Worm (Caenorhabditis elegans): Measurements from ENCODE around the gene ceh-30.
A peak's percentile ranks its signal among the peaks of the same experiment; 100 is the strongest.

The ceh-30 gene

ce11 chrX:3035972-3036379 is 27.4 kb upstream of the ceh-30 start (continued):
- TF ChIP-seq sdz-38 (tag; optimal IDR thresholded peaks at IDR 0.05) (peak; percentile 70), ccch-3 (GFP tag; optimal IDR thresholded peaks at IDR 0.05) (peak; percentile 81), hlh-26 (GFP tag; conservative IDR thresholded peaks at IDR 0.05) (no peak), bed-1 (GFP tag; IDR thresholded peaks at IDR 0.05) (peak; percentile 87; the same call in 1 of the 2 replicates), ztf-3 (GFP tag; optimal IDR thresholded peaks at IDR 0.05) (peak; percentile 71), atf-7 (tag; optimal IDR thresholded peaks at IDR 0.05) (peak; percentile 95), hsf-1 (GFP tag; IDR thresholded peaks at IDR 0.05) (peak; percentile 68), dpff-1 (tag; optimal IDR thresholded peaks at IDR 0.05) (peak; percentile 77), egl-18 (GFP tag; IDR thresholded peaks at IDR 0.05) (peak; percentile 93), ztf-22 (GFP tag; optimal IDR thresholded peaks at IDR 0.05) (peak; percentile 87), somi-1 (GFP tag; optimal IDR thresholded peaks at IDR 0.05) (peak; percentile 93), him-1 (tag; optimal IDR thresholded peaks at IDR 0.05) (peak; percentile 100), mel-28 (tag; optimal IDR thresholded peaks at IDR 0.05; ENCODE audit: borderline replicate concordance) (peak; percentile 86), ceh-40 (GFP tag; IDR thresholded peaks at IDR 0.05) (peak; percentile 85; the same call in 1 of the 2 replicates), ztf-28 (GFP tag; IDR thresholded peaks at IDR 0.05) (peak; percentile 97), lin-35 (GFP tag; optimal IDR thresholded peaks at IDR 0.05) (peak; percentile 11 to 87 (median 72)), madf-3 (GFP tag; IDR thresholded peaks at IDR 0.05) (peak; percentile 86), ceh-79 (tag; optimal IDR thresholded peaks at IDR 0.05) (peak; percentile 98), cebp-1 (GFP tag; IDR thresholded peaks at IDR 0.05) (peak; percentile 84), cebp-1 (tag; optimal IDR thresholded peaks at IDR 0.05) (peak; percentile 91), attf-3 (GFP tag; conservative IDR thresholded peaks at IDR 0.05) (peak; percentile 71), ceh-27 (GFP tag; optimal IDR thresholded peaks at IDR 0.05) (peak; percentile 90), mxl-1 (tag; optimal IDR thresholded peaks at IDR 0.05) (peak; percentile 97), ekl-4 (GFP tag; IDR thresholded peaks at IDR 0.05) (peak; percentile 93), rpc-1 (optimal IDR thresholded peaks at IDR 0.05) (peak; percentile 100), rpc-1 (tag; optimal IDR thresholded peaks at IDR 0.05) (peak; percentile 100), Y67H2A.10 (GFP tag; conservative IDR thresholded peaks at IDR 0.05) (peak; percentile 83), rcor-1 (GFP tag; IDR thresholded peaks at IDR 0.05) (peak; percentile 95), nhr-90 (tag; optimal IDR thresholded peaks at IDR 0.05) (peak; percentile 94), Y53F4B.3 (GFP tag; IDR thresholded peaks at IDR 0.05) (peak; percentile 92), snpc-4 (GFP tag; optimal IDR thresholded peaks at IDR 0.05) (peak; percentile 84), snpc-4 (tag; optimal IDR thresholded peaks at IDR 0.05) (peak in 3 of 4 experiments; percentile 86 to 90 (median 90)), bed-2 (GFP tag; IDR thresholded peaks at IDR 0.05) (peak; percentile 69; the same call in 1 of the 2 replicates), attf-5 (GFP tag; optimal IDR thresholded peaks at IDR 0.05) (peak; percentile 85), tbp1 (GFP tag; optimal IDR thresholded peaks at IDR 0.05) (peak; percentile 100), chd-7 (tag; optimal IDR thresholded peaks at IDR 0.05) (peak; percentile 96), sea-2 (GFP tag; IDR thresholded peaks at IDR 0.05) (peak; percentile 91), xnd-1 (tag; optimal IDR thresholded peaks at IDR 0.05) (no peak), F57A8.1 (GFP tag; optimal IDR thresholded peaks at IDR 0.05) (peak; percentile 94), egrh-3 (GFP tag; IDR thresholded peaks at IDR 0.05) (peak; percentile 74), ceh-91 (GFP tag; IDR thresholded peaks at IDR 0.05) (peak; percentile 59), egl-44 (GFP tag; IDR thresholded peaks at IDR 0.05) (peak; percentile 97), ztf-25 (GFP tag; IDR thresholded peaks at IDR 0.05) (peak; percentile 99), F52B5.7 (tag; optimal IDR thresholded peaks at IDR 0.05) (peak; percentile 98), efl-1 (GFP tag; optimal IDR thresholded peaks at IDR 0.05) (no peak), unc-130 (GFP tag; optimal IDR thresholded peaks at IDR 0.05) (peak; percentile 56), repo-1 (tag; optimal IDR thresholded peaks at IDR 0.05) (peak; percentile 97), tlf-1 (GFP tag; optimal IDR thresholded peaks at IDR 0.05) (peak; percentile 79), unc-62 (GFP tag; optimal IDR thresholded peaks at IDR 0.05) (no peak), madf-8 (GFP tag; conservative IDR thresholded peaks at IDR 0.05) (0 out of 2 replicates have a peak, but pooled peaks have one; percentile 22)

All from whole organism, young adult.